Fruit fly (Drosophila melanogaster) whole organism: ENCODE measurements around the gene CG11837.

Experiments
- CG8478 ChIP-seq: fragments of >200 bp; optimal IDR thresholded peaks from 2 replicates; lab custom pipeline; 2018; ENCODE audit warnings: inconsistent platforms
- Dll ChIP-seq: fragments of >200 bp; optimal IDR thresholded peaks from 2 replicates; lab custom pipeline; 2017
- EcR ChIP-seq, 2 experiments: fragments of >200 bp; optimal IDR thresholded peaks; 2 replicates each; lab custom pipeline; 2017; ENCODE audit warnings: missing biosample characterization in 2 of 2, missing genetic modification characterization in 2 of 2, missing genetic modification reagents in 2 of 2
- pan ChIP-seq: fragments of >200 bp; optimal IDR thresholded peaks from 2 replicates; lab custom pipeline; 2017
- psq ChIP-seq: fragments of >200 bp; optimal IDR thresholded peaks from 2 replicates; lab custom pipeline; 2017
- usp ChIP-seq: fragments of >200 bp; optimal IDR thresholded peaks from 2 replicates; lab custom pipeline; 2017; ENCODE audit warnings: missing biosample characterization, missing genetic modification characterization, mixed read lengths

CG11837 gene

dm6 chr3R:29082034-29082433 is 32.7 kb downstream of the CG11837 start:
- no peak for TF ChIP-seq psq (lab: Kevin White, UChicago)
- no peak for TF ChIP-seq Dll (lab: Kevin White, UChicago)
- TF ChIP-seq usp (GFP tag; lab: Kevin White, UChicago) = no peak
- TF ChIP-seq pan (lab: Kevin White, UChicago) = no peak
- no peak for TF ChIP-seq EcR (GFP tag; optimal IDR thresholded peaks at IDR 0.05; lab: Kevin White, UChicago)
- no peak for TF ChIP-seq CG8478 (lab: Kevin White, UChicago)

- TF ChIP-seq EcR (GFP tag; optimal IDR thresholded peaks at IDR 0.05; lab: Kevin White, UChicago) (no peak), pan (lab: Kevin White, UChicago) (no peak), CG8478 (lab: Kevin White, UChicago) (no peak), usp (GFP tag; lab: Kevin White, UChicago) (no peak), psq (lab: Kevin White, UChicago) (no peak), Dll (lab: Kevin White, UChicago) (no peak)
Measured at dm6 chr3R:29082511-29083296, 33.4 kb downstream of the CG11837 start.

- TF ChIP-seq Dll (lab: Kevin White, UChicago) (no peak), CG8478 (lab: Kevin White, UChicago) (no peak), psq (lab: Kevin White, UChicago) (no peak), EcR (GFP tag; optimal IDR thresholded peaks at IDR 0.05; lab: Kevin White, UChicago) (no peak), usp (GFP tag; lab: Kevin White, UChicago) (no peak), pan (lab: Kevin White, UChicago) (no peak)
Measured at dm6 chr3R:29083459-29084457, 34.5 kb downstream of the CG11837 start.

dm6 chr3R:29086896-29087295 is 37.6 kb downstream of the CG11837 start:
- TF ChIP-seq CG8478 (lab: Kevin White, UChicago) (no peak), Dll (lab: Kevin White, UChicago) (no peak), usp (GFP tag; lab: Kevin White, UChicago) (no peak), psq (lab: Kevin White, UChicago) (no peak), EcR (GFP tag; optimal IDR thresholded peaks at IDR 0.05; lab: Kevin White, UChicago) (no peak), pan (lab: Kevin White, UChicago) (no peak)

- TF ChIP-seq usp (GFP tag; lab: Kevin White, UChicago) = no peak
- TF ChIP-seq CG8478 (lab: Kevin White, UChicago) = no peak
- TF ChIP-seq pan (lab: Kevin White, UChicago) = no peak
- TF ChIP-seq Dll (lab: Kevin White, UChicago) = no peak
- no peak for TF ChIP-seq EcR (GFP tag; optimal IDR thresholded peaks at IDR 0.05; lab: Kevin White, UChicago)
- no peak for TF ChIP-seq psq (lab: Kevin White, UChicago)
Measured at dm6 chr3R:29087302-29087782, 38.0 kb downstream of the CG11837 start.

- TF ChIP-seq usp (GFP tag; lab: Kevin White, UChicago) (no peak), EcR (GFP tag; optimal IDR thresholded peaks at IDR 0.05; lab: Kevin White, UChicago) (no peak), Dll (lab: Kevin White, UChicago) (peak; percentile 79)
Measured at dm6 chr3R:29087926-29088487, 38.7 kb downstream of the CG11837 start.

dm6 chr3R:29088938-29089661 is 39.8 kb downstream of the CG11837 start:
- TF ChIP-seq EcR (GFP tag; optimal IDR thresholded peaks at IDR 0.05; lab: Kevin White, UChicago) = no peak

- TF ChIP-seq pan (lab: Kevin White, UChicago) = no peak
- TF ChIP-seq psq (lab: Kevin White, UChicago) = no peak
- no peak for TF ChIP-seq CG8478 (lab: Kevin White, UChicago)
- TF ChIP-seq Dll (lab: Kevin White, UChicago) = no peak
- TF ChIP-seq usp (GFP tag; lab: Kevin White, UChicago) = no peak
- no peak for TF ChIP-seq EcR (GFP tag; optimal IDR thresholded peaks at IDR 0.05; lab: Kevin White, UChicago)
Measured at dm6 chr3R:29089662-29090007, 40.3 kb downstream of the CG11837 start.

dm6 chr3R:29091609-29092008 is 42.3 kb downstream of the CG11837 start:
- TF ChIP-seq psq (lab: Kevin White, UChicago) (no peak), CG8478 (lab: Kevin White, UChicago) (no peak), EcR (GFP tag; optimal IDR thresholded peaks at IDR 0.05; lab: Kevin White, UChicago) (no peak), Dll (lab: Kevin White, UChicago) (no peak), usp (GFP tag; lab: Kevin White, UChicago) (no peak), pan (lab: Kevin White, UChicago) (no peak)

- no peak for TF ChIP-seq pan (lab: Kevin White, UChicago)
- TF ChIP-seq psq (lab: Kevin White, UChicago) = no peak
- no peak for TF ChIP-seq usp (GFP tag; lab: Kevin White, UChicago)
- TF ChIP-seq CG8478 (lab: Kevin White, UChicago) = no peak
- TF ChIP-seq Dll (lab: Kevin White, UChicago) = no peak
- no peak for TF ChIP-seq EcR (GFP tag; optimal IDR thresholded peaks at IDR 0.05; lab: Kevin White, UChicago)
Measured at dm6 chr3R:29094152-29094551, 44.9 kb downstream of the CG11837 start.
